Fruit fly (Drosophila melanogaster) Kc167 (cell line): ENCODE data around the gene kmr.

Source experiments
- Myc ChIP-seq: fragments of >200 bp; optimal IDR thresholded peaks from 2 replicates; lab custom pipeline; 2017; ENCODE audit warnings: missing external identifiers
- Sin3A ChIP-seq: fragments of >200 bp; optimal IDR thresholded peaks from 2 replicates; lab custom pipeline; 2018; ENCODE audit warnings: missing external identifiers
- h ChIP-seq: fragments of >200 bp; optimal IDR thresholded peaks from 3 replicates; lab custom pipeline; 2018; ENCODE audit warnings: missing external identifiers
- insv ChIP-seq: fragments of >200 bp; optimal IDR thresholded peaks from 3 replicates; lab custom pipeline; 2018; ENCODE audit warnings: missing external identifiers
- psq ChIP-seq: fragments of >200 bp; optimal IDR thresholded peaks from 2 replicates; lab custom pipeline; 2017; ENCODE audit warnings: missing external identifiers

DNA sequence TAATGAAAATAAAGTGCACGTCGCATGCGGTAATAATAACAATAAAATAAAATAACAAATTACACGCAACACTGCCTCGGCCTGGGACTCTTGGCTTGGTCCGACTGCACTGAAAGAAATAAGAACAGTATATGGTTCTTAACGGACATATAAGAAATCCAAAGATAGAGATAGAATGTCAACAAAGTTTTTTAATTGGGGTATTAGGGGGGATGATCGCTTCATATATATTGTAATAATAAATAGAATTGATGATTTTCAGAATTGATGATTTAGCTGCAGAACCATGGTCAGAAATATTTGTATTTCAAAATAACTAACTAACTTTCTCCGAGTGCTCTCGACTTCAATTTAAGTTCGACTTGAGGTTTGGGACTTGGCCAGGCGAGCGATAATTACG is 81.1 kb downstream of the kmr start:
- TF ChIP-seq h (lab: Kevin White, UChicago) (no peak), Myc (lab: Kevin White, UChicago) (no peak), insv (lab: Kevin White, UChicago) (no peak), Sin3A (lab: Kevin White, UChicago) (no peak), psq (lab: Kevin White, UChicago) (no peak)
